Worm (Caenorhabditis elegans): Measurements from ENCODE around the gene acr-20.

DNA sequence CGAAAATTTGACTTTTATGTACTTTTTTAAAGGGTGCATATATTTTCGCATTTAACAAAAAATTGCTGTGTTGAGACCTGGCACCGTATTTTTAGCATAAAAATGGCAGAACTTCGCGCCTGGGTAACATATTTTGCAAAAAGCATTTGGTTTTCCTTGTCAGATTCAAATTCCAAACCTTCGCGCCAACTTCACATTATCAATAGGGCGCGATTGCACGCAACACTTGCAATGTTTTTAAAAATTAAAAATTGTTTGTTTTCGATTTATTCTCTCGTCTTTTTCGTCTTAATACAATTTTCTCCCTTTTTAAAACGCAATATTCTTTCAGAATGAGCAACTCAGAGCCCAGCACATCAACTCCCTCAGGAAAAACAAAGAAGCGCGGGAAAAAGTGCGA lies 5.9 kb upstream of the acr-20 start, which contains the start of gene mes-2:
- TF ChIP-seq pros-1 (tag; optimal IDR thresholded peaks at IDR 0.05) = no peak
- TF ChIP-seq unc-55 (GFP tag; optimal IDR thresholded peaks at IDR 0.05) = peak; percentile 13
- TF ChIP-seq elt-4 (tag; optimal IDR thresholded peaks at IDR 0.05) = no peak
- no peak for TF ChIP-seq sox-2 (GFP tag; IDR thresholded peaks at IDR 0.05)
- TF ChIP-seq nhr-11 (tag; optimal IDR thresholded peaks at IDR 0.05) = no peak
- peak; percentile 17 for TF ChIP-seq ceh-31 (tag; optimal IDR thresholded peaks at IDR 0.05)
- TF ChIP-seq ceh-2 (tag; optimal IDR thresholded peaks at IDR 0.05) = no peak
- peak; percentile 11 for TF ChIP-seq ceh-30 (tag; optimal IDR thresholded peaks at IDR 0.05)
- no peak for TF ChIP-seq ceh-45 (GFP tag; IDR thresholded peaks at IDR 0.05)
- TF ChIP-seq unc-3 (GFP tag; conservative IDR thresholded peaks at IDR 0.05) = no peak
- TF ChIP-seq unc-3 (tag; optimal IDR thresholded peaks at IDR 0.05) = no peak
- TF ChIP-seq rnt-1 (tag; optimal IDR thresholded peaks at IDR 0.05) = no peak
- no peak for TF ChIP-seq sox-4 (tag; optimal IDR thresholded peaks at IDR 0.05)
- no peak for TF ChIP-seq odd-2 (tag; optimal IDR thresholded peaks at IDR 0.05)
